Worm (Caenorhabditis elegans) whole organism, L2 larva: ENCODE results near the gene F40G9.6.

Source experiments
- snpc-4 ChIP-seq: fragments of 150-350 bp; optimal IDR thresholded peaks from 2 replicates; lab custom pipeline; 2014; ENCODE audit warnings: missing biosample characterization, missing genetic modification characterization
- unc-62 ChIP-seq: fragments of 150-350 bp; optimal IDR thresholded peaks from 2 replicates; lab custom pipeline; 2014; ENCODE audit warnings: missing biosample characterization, missing genetic modification reagents, missing genetic modification characterization
- ztf-4 ChIP-seq: fragments of 150-350 bp; optimal IDR thresholded peaks from 2 replicates; lab custom pipeline; 2014; ENCODE audit warnings: missing biosample characterization, missing genetic modification characterization

DNA sequence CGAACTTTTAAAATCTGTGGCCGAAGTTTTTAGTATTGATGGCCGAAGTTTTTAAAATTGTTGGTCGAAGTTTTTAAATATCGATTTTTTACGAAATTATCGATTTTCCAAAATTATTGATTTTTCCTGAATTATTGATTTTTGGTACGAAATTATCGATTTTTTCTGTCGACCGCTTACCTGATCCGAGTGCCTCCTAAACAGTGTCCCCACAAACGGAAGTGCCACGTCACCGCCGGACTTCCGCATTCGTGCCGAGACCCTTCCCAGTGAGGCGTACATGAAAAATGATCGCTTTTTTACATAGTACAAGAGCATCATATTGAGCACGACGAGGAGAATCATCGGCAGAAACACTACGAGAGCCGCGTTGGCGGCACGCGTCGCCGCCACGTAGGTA lies 24.6 kb downstream of the F40G9.6 start:
- TF ChIP-seq ztf-4 (tag; lab: Kevin White, UChicago) (no peak), snpc-4 (tag; lab: Kevin White, UChicago) (no peak), unc-62 (GFP tag; lab: Kevin White, UChicago) (no peak)
